Worm (Caenorhabditis elegans) whole organism, late embryonic: Measurements from ENCODE around the gene F26H11.4.

ENCODE experiments used
- ama-1 ChIP-seq: fragments of 150-350 bp; optimal IDR thresholded peaks from 2 replicates; lab custom pipeline; 2014
- ceh-14 ChIP-seq: sonication (generic microtip); optimal IDR thresholded peaks from 2 replicates; lab custom pipeline; 2016; ENCODE audit warnings: missing genotype, missing genetic modification characterization, missing compliant biosample characterization
- ceh-34 ChIP-seq: sonication (generic microtip); optimal IDR thresholded peaks from 2 replicates; lab custom pipeline; 2016; ENCODE audit warnings: mild to moderate bottlenecking, missing genetic modification characterization, missing compliant biosample characterization
- ets-4 ChIP-seq: sonication (generic microtip); optimal IDR thresholded peaks from 2 replicates; lab custom pipeline; 2016; ENCODE audit warnings: missing genetic modification characterization, missing compliant biosample characterization
- eyg-1 ChIP-seq: sonication (generic microtip); optimal IDR thresholded peaks from 2 replicates; lab custom pipeline; 2016; ENCODE audit warnings: missing genotype, missing genetic modification characterization, missing compliant biosample characterization
- fkh-10 ChIP-seq: fragments of 150-350 bp; optimal IDR thresholded peaks from 2 replicates; lab custom pipeline; 2014; ENCODE audit warnings: missing biosample characterization, missing genetic modification reagents, missing genetic modification characterization
- nhr-11 ChIP-seq: fragments of 150-350 bp; optimal IDR thresholded peaks from 2 replicates; lab custom pipeline; 2014; ENCODE audit warnings: missing biosample characterization, missing genetic modification characterization
- pax-1 ChIP-seq: fragments of 150-350 bp; optimal IDR thresholded peaks from 2 replicates; lab custom pipeline; 2014; ENCODE audit warnings: missing biosample characterization, missing genetic modification characterization
- sox-2 ChIP-seq: fragments of 200-800 bp; sonication (Bioruptor generic); IDR thresholded peaks from 2 replicates; pipeline ENCODE4 v1.3.6; 2022; ENCODE audit warnings: missing genetic modification reagents, missing genetic modification characterization, missing compliant biosample characterization
- unc-42 ChIP-seq: sonication (generic microtip); optimal IDR thresholded peaks from 2 replicates; lab custom pipeline; 2016; ENCODE audit warnings: missing genotype, missing genetic modification characterization, missing compliant biosample characterization
- zip-5 ChIP-seq: sonication (generic microtip); optimal IDR thresholded peaks from 2 replicates; lab custom pipeline; 2016; ENCODE audit warnings: missing genetic modification characterization, missing compliant biosample characterization

ce11 chrII:14432100-14432499, 23.7 kb downstream of the F26H11.4 start:
- TF ChIP-seq ceh-14 (tag; lab: Kevin White, UChicago) (no peak), ceh-34 (tag; lab: Kevin White, UChicago) (no peak), zip-5 (no peak), eyg-1 (tag; lab: Kevin White, UChicago) (no peak), unc-42 (peak; percentile 69), ama-1 (lab: Kevin White, UChicago) (no peak), sox-2 (GFP tag; lab: Robert Waterston, UW) (no peak), fkh-10 (GFP tag; lab: Kevin White, UChicago) (no peak), nhr-11 (tag; lab: Kevin White, UChicago) (no peak), ets-4 (no peak), pax-1 (tag; lab: Kevin White, UChicago) (no peak)
